Worm (Caenorhabditis elegans) whole organism, L4 larva: ENCODE data around the gene nstp-2.

Source experiments
- F10B5.3 ChIP-seq: sonication (generic microtip); optimal IDR thresholded peaks from 2 replicates; lab custom pipeline; 2016; ENCODE audit warnings: mild to moderate bottlenecking, missing genetic modification characterization, missing compliant biosample characterization
- F44E2.7 ChIP-seq: fragments of 200-800 bp; sonication (Bioruptor generic); IDR thresholded peaks from 2 replicates; pipeline ENCODE4 v2.1.2; 2022; ENCODE audit warnings: missing genetic modification characterization, missing compliant biosample characterization
- F49E8.2 ChIP-seq: sonication (generic microtip); optimal IDR thresholded peaks from 2 replicates; lab custom pipeline; 2016; ENCODE audit warnings: missing compliant biosample characterization, mild to moderate bottlenecking, missing genetic modification characterization, borderline replicate concordance
- T20F7.1 ChIP-seq: fragments of 200-800 bp; sonication (Bioruptor generic); optimal IDR thresholded peaks from 2 replicates; lab custom pipeline; 2018; ENCODE audit warnings: mild to moderate bottlenecking, missing genetic modification characterization, missing compliant biosample characterization
- T26A8.4 ChIP-seq: fragments of 200-800 bp; sonication (Bioruptor generic); IDR thresholded peaks from 2 replicates; pipeline ENCODE4 v1.3.6; 2022; ENCODE audit warnings: missing genetic modification characterization, missing compliant biosample characterization
- Y5F2A.4 ChIP-seq: fragments of 200-800 bp; sonication (Bioruptor generic); optimal IDR thresholded peaks from 2 replicates; lab custom pipeline; 2018; ENCODE audit warnings: mild to moderate bottlenecking, missing genetic modification characterization, missing compliant biosample characterization
- ZK546.5 ChIP-seq, 2 experiments: sonication (generic microtip); optimal IDR thresholded peaks; 2 replicates each; lab custom pipeline; 2017; ENCODE audit warnings: missing biosample characterization in 2 of 2, missing genetic modification characterization in 2 of 2
- ama-1 ChIP-seq: fragments of 150-350 bp; optimal IDR thresholded peaks from 2 replicates; lab custom pipeline; 2014; ENCODE audit warnings: inconsistent platforms, mixed read lengths
- attf-4 ChIP-seq: sonication (generic microtip); optimal IDR thresholded peaks from 3 replicates; lab custom pipeline; 2017; ENCODE audit warnings: missing biosample characterization, missing genetic modification characterization
- ceh-62 ChIP-seq: sonication (generic microtip); optimal IDR thresholded peaks from 2 replicates; lab custom pipeline; 2017; ENCODE audit warnings: missing biosample characterization, missing genetic modification characterization
- ceh-82 ChIP-seq: sonication (generic microtip); optimal IDR thresholded peaks from 2 replicates; lab custom pipeline; 2017; ENCODE audit warnings: missing biosample characterization, missing genetic modification characterization
- ctbp-1 ChIP-seq: fragments of 200-800 bp; sonication (Bioruptor generic); IDR thresholded peaks from 2 replicates; pipeline ENCODE4 v1.3.6; 2022; ENCODE audit warnings: missing genetic modification reagents, missing genetic modification characterization, missing compliant biosample characterization
- daf-16 ChIP-seq, 3 experiments: sonication (generic microtip); optimal IDR thresholded peaks; 2 replicates each; lab custom pipeline; 2016 to 2017; ENCODE audit warnings: missing genetic modification characterization in 3 of 3, missing genetic modification reagents in 3 of 3, mild to moderate bottlenecking in 2 of 3, missing compliant biosample characterization in 2 of 3, missing biosample characterization in 1 of 3, moderate library complexity in 1 of 3
- daf-8 ChIP-seq: fragments of 200-800 bp; sonication (Bioruptor generic); IDR thresholded peaks from 2 replicates; pipeline ENCODE4 v1.3.6; 2022; ENCODE audit warnings: missing genetic modification characterization, missing compliant biosample characterization
- dmd-6 ChIP-seq: fragments of 200-800 bp; sonication (Bioruptor generic); IDR thresholded peaks from 2 replicates; pipeline ENCODE4 v1.3.6; 2022; ENCODE audit warnings: missing genetic modification reagents, missing genetic modification characterization, missing compliant biosample characterization
- dmd-8 ChIP-seq: fragments of 200-800 bp; sonication (Bioruptor generic); IDR thresholded peaks from 2 replicates; pipeline ENCODE4 v1.3.6; 2022; ENCODE audit warnings: missing genetic modification characterization, missing compliant biosample characterization
- duxl-1 ChIP-seq: sonication (generic microtip); optimal IDR thresholded peaks from 2 replicates; lab custom pipeline; 2016; ENCODE audit warnings: mild to moderate bottlenecking, missing genetic modification characterization, moderate library complexity, missing compliant biosample characterization; ENCODE audit not compliant: poor library complexity
- egl-27 ChIP-seq: sonication (generic microtip); optimal IDR thresholded peaks from 3 replicates; lab custom pipeline; 2017; ENCODE audit warnings: missing biosample characterization, missing genetic modification reagents, missing genetic modification characterization
- fkh-10 ChIP-seq: fragments of 150-350 bp; optimal IDR thresholded peaks from 2 replicates; lab custom pipeline; 2014; ENCODE audit warnings: missing biosample characterization, missing genetic modification reagents, missing genetic modification characterization
- gei-8 ChIP-seq: fragments of 200-800 bp; sonication (Bioruptor generic); optimal IDR thresholded peaks from 2 replicates; lab custom pipeline; 2018; ENCODE audit warnings: mild to moderate bottlenecking, missing genetic modification characterization, missing compliant biosample characterization
- hlh-11 ChIP-seq: fragments of 200-800 bp; sonication (Bioruptor generic); optimal IDR thresholded peaks from 2 replicates; lab custom pipeline; 2018; ENCODE audit warnings: mild to moderate bottlenecking, missing genetic modification characterization, missing compliant biosample characterization
- hmg-1.1 ChIP-seq: fragments of 200-800 bp; sonication (Bioruptor generic); IDR thresholded peaks from 2 replicates; pipeline ENCODE4 v1.3.6; 2022; ENCODE audit warnings: missing genetic modification reagents, missing genetic modification characterization, missing compliant biosample characterization
- lin-13 ChIP-seq: fragments of 150-350 bp; optimal IDR thresholded peaks from 2 replicates; lab custom pipeline; 2014; ENCODE audit warnings: missing biosample characterization, missing genetic modification reagents, missing genetic modification characterization
- lin-15B ChIP-seq: fragments of 150-350 bp; sonication (generic microtip); optimal IDR thresholded peaks from 3 replicates; lab custom pipeline; 2014; ENCODE audit warnings: missing biosample characterization, missing genetic modification characterization
- lin-39 ChIP-seq: fragments of 150-350 bp; optimal IDR thresholded peaks from 2 replicates; lab custom pipeline; 2014; ENCODE audit warnings: missing biosample characterization, missing genetic modification reagents, missing genetic modification characterization
- lir-3 ChIP-seq: sonication (generic microtip); optimal IDR thresholded peaks from 2 replicates; lab custom pipeline; 2016; ENCODE audit warnings: mild to moderate bottlenecking, missing genetic modification characterization, missing compliant biosample characterization
- madf-9 ChIP-seq: fragments of 200-800 bp; sonication (Bioruptor generic); conservative IDR thresholded peaks from 2 replicates; pipeline ENCODE4 v1.3.6; 2022; ENCODE audit warnings: missing genetic modification reagents, missing genetic modification characterization, missing compliant biosample characterization
- mdl-1 ChIP-seq, 2 experiments: fragments of 150-350 bp in 1 of 2; sonication (generic microtip) in 1 of 2; optimal IDR thresholded peaks; 2 replicates each; lab custom pipeline; 2014 to 2017; ENCODE audit warnings: missing biosample characterization in 2 of 2, missing genetic modification characterization in 2 of 2
- mep-1 ChIP-seq: fragments of 150-350 bp; sonication (generic microtip); optimal IDR thresholded peaks from 3 replicates; lab custom pipeline; 2014; ENCODE audit warnings: missing biosample characterization, missing genetic modification characterization
- mes-2 ChIP-seq: sonication (generic microtip); optimal IDR thresholded peaks from 2 replicates; lab custom pipeline; 2016; ENCODE audit warnings: missing genotype, mild to moderate bottlenecking, missing genetic modification characterization, missing compliant biosample characterization; ENCODE audit not compliant: poor library complexity, severe bottlenecking
- mxl-2 ChIP-seq: fragments of 200-800 bp; sonication (Bioruptor generic); conservative IDR thresholded peaks from 2 replicates; pipeline ENCODE4 v1.3.6; 2022; ENCODE audit warnings: missing genetic modification reagents, missing genetic modification characterization, missing compliant biosample characterization
- nhr-102 ChIP-seq: sonication (generic microtip); optimal IDR thresholded peaks from 2 replicates; lab custom pipeline; 2016; ENCODE audit warnings: mild to moderate bottlenecking, missing genetic modification characterization, moderate library complexity, missing compliant biosample characterization
- nhr-111 ChIP-seq: fragments of 200-800 bp; sonication (Bioruptor generic); optimal IDR thresholded peaks from 2 replicates; lab custom pipeline; 2018; ENCODE audit warnings: mild to moderate bottlenecking, missing genetic modification characterization, missing compliant biosample characterization
- nhr-28 ChIP-seq: fragments of 150-350 bp; optimal IDR thresholded peaks from 2 replicates; lab custom pipeline; 2014; ENCODE audit warnings: missing biosample characterization, missing genetic modification characterization
- nhr-41 ChIP-seq: fragments of 200-800 bp; sonication (Bioruptor generic); IDR thresholded peaks from 2 replicates; pipeline ENCODE4 v1.3.6; 2022; ENCODE audit warnings: missing genetic modification reagents, missing genetic modification characterization, missing compliant biosample characterization
- nhr-42 ChIP-seq: fragments of 200-800 bp; sonication (Bioruptor generic); IDR thresholded peaks from 2 replicates; pipeline ENCODE4 v1.3.6; 2022; ENCODE audit warnings: missing genetic modification characterization, missing compliant biosample characterization
- nhr-48 ChIP-seq: sonication (generic microtip); optimal IDR thresholded peaks from 2 replicates; lab custom pipeline; 2016; ENCODE audit warnings: mild to moderate bottlenecking, missing genetic modification characterization, missing compliant biosample characterization
- nhr-6 ChIP-seq: fragments of 150-350 bp; optimal IDR thresholded peaks from 2 replicates; lab custom pipeline; 2014; ENCODE audit warnings: missing biosample characterization, missing genetic modification characterization
- nhr-77 ChIP-seq: fragments of 150-350 bp; optimal IDR thresholded peaks from 2 replicates; lab custom pipeline; 2014; ENCODE audit warnings: missing biosample characterization, missing genetic modification characterization
- pha-4 ChIP-seq, 2 experiments: fragments of 150-350 bp in 1 of 2; fragments of 200-800 bp in 1 of 2; sonication (Bioruptor generic) in 1 of 2; IDR thresholded peaks in 1 of 2; optimal IDR thresholded peaks in 1 of 2; 2 replicates each; pipeline versions ENCODE4 v1.3.6 to Lab custom; 2014 to 2022; ENCODE audit warnings: missing genetic modification characterization in 2 of 2, missing genetic modification reagents in 2 of 2, missing biosample characterization in 1 of 2, missing compliant biosample characterization in 1 of 2
- rbr-2 ChIP-seq: sonication (generic microtip); optimal IDR thresholded peaks from 2 replicates; lab custom pipeline; 2016; ENCODE audit warnings: missing genotype, missing genetic modification characterization, missing compliant biosample characterization
- saeg-2 ChIP-seq: fragments of 200-800 bp; sonication (Bioruptor generic); IDR thresholded peaks from 2 replicates; pipeline ENCODE4 v1.3.6; 2022; ENCODE audit warnings: missing genetic modification reagents, missing genetic modification characterization, missing compliant biosample characterization
- snpc-1.2 ChIP-seq: fragments of 200-800 bp; sonication (Bioruptor generic); IDR thresholded peaks from 2 replicates; pipeline ENCODE4 v1.3.6; 2022; ENCODE audit warnings: missing genetic modification reagents, missing genetic modification characterization, missing compliant biosample characterization
- snpc-4 ChIP-seq: fragments of 150-350 bp; optimal IDR thresholded peaks from 2 replicates; lab custom pipeline; 2014; ENCODE audit warnings: missing biosample characterization, missing genetic modification characterization
- tag-97 ChIP-seq: fragments of 200-800 bp; sonication (Bioruptor generic); IDR thresholded peaks from 2 replicates; pipeline ENCODE4 v1.3.6; 2022; ENCODE audit warnings: missing genetic modification characterization, missing compliant biosample characterization
- unc-130 ChIP-seq: sonication (generic microtip); optimal IDR thresholded peaks from 2 replicates; lab custom pipeline; 2016; ENCODE audit warnings: missing genetic modification reagents, missing genetic modification characterization, missing compliant biosample characterization
- vab-7 ChIP-seq: fragments of 200-800 bp; sonication (Bioruptor generic); IDR thresholded peaks from 2 replicates; pipeline ENCODE4 v1.3.6; 2022; ENCODE audit warnings: missing genetic modification reagents, missing genetic modification characterization, missing compliant biosample characterization
- zag-1 ChIP-seq: fragments of 150-350 bp; optimal IDR thresholded peaks from 2 replicates; lab custom pipeline; 2014; ENCODE audit warnings: missing biosample characterization, missing genetic modification characterization
- zfp-3 ChIP-seq: fragments of 200-800 bp; sonication (Bioruptor generic); conservative IDR thresholded peaks from 2 replicates; pipeline ENCODE4 v1.3.6; 2022; ENCODE audit warnings: missing genetic modification reagents, missing genetic modification characterization, missing compliant biosample characterization

Gene nstp-2

DNA sequence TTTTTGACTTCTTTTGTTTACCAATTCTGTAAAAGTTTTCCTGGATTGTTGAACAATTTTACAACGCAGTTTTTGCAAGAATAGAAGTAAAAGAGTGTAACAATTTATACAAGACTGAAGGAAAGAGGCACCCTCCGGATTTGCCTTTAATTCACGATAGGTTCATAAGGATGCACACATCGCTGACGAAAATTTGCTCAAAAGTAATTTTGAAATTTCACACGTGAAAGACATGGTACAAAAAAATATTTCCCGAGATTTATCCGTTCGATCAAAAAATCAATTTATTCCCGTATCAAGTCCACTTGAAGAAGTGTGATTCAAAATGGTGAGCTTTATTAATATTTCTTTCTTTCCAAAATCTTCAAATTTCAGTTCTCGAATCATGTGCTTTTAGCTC is 28.1 kb downstream of the nstp-2 start, which contains the start of gene C43G2.3 (continued):
- TF ChIP-seq mdl-1 (tag; optimal IDR thresholded peaks at IDR 0.05; lab: Kevin White, UChicago) (no peak), nhr-48 (tag; lab: Kevin White, UChicago) (no peak), gei-8 (no peak), ZK546.5 (tag; optimal IDR thresholded peaks at IDR 0.05; lab: Kevin White, UChicago) (no peak)

DNA sequence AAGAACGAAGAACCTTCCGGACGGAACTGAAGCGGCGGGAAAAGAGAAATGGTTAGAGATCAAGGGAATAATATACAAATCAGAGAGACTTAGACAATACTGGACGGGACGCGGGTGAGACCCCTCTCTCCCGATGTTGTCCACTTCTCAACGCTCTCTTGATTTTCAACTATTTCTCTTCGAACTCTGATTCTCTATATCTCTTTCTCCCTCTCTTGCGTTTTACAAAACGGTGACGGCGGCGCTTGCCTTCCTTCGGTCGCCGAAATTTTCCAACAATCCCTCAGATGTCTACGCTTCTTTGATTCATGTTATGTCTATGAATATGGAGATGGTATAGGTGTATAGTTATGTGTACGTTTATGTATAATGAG is 29.3 kb downstream of the nstp-2 start:
- peak; percentile 65 for TF ChIP-seq mep-1 (tag; lab: Kevin White, UChicago)
- no peak for TF ChIP-seq tag-97 (GFP tag; lab: Robert Waterston, UW)
- peak; percentile 19; the same call in 1 of the 2 replicates for TF ChIP-seq dmd-6 (GFP tag; lab: Robert Waterston, UW)
- TF ChIP-seq nhr-28 (tag; lab: Kevin White, UChicago), result peak; percentile 67
- no peak for TF ChIP-seq duxl-1
- TF ChIP-seq fkh-10 (GFP tag; lab: Kevin White, UChicago), result no peak
- TF ChIP-seq nhr-77, result no peak
- TF ChIP-seq zag-1 (tag; lab: Kevin White, UChicago), result no peak
- TF ChIP-seq nhr-42 (GFP tag; lab: Robert Waterston, UW), result no peak
- TF ChIP-seq rbr-2 (tag; lab: Kevin White, UChicago), result no peak
- TF ChIP-seq hmg-1.1 (GFP tag; lab: Robert Waterston, UW), result peak; percentile 45
- no peak for TF ChIP-seq pha-4 (GFP tag; IDR thresholded peaks at IDR 0.05; lab: Robert Waterston, UW)
- peak; percentile 32 for TF ChIP-seq pha-4 (tag; optimal IDR thresholded peaks at IDR 0.05; lab: Kevin White, UChicago)
- no peak for TF ChIP-seq ceh-82 (tag; lab: Kevin White, UChicago)
- no peak for TF ChIP-seq vab-7 (GFP tag; lab: Robert Waterston, UW)
- TF ChIP-seq dmd-8 (GFP tag; lab: Robert Waterston, UW), result no peak
- peak; percentile 41 for TF ChIP-seq mes-2 (tag; lab: Kevin White, UChicago)
- no peak for TF ChIP-seq ceh-62 (tag; lab: Kevin White, UChicago)
- TF ChIP-seq nhr-48 (tag; lab: Kevin White, UChicago), result no peak
- TF ChIP-seq daf-8 (GFP tag; lab: Robert Waterston, UW), result no peak
- TF ChIP-seq T26A8.4, result 0 out of 2 replicates have a peak, but pooled peaks have one; percentile 13
- no peak for TF ChIP-seq F10B5.3
- peak; percentile 26 for TF ChIP-seq nhr-102 (tag; lab: Kevin White, UChicago)
- TF ChIP-seq hlh-11 (tag; lab: Kevin White, UChicago), result peak; percentile 81
- no peak for TF ChIP-seq F49E8.2 (tag; lab: Kevin White, UChicago)
- TF ChIP-seq nhr-6 (tag; lab: Kevin White, UChicago), result peak; percentile 30
- TF ChIP-seq lin-13 (GFP tag; lab: Kevin White, UChicago), result peak; percentile 16
- no peak for TF ChIP-seq attf-4 (tag; lab: Kevin White, UChicago)
- peak in 1 of 2 experiments; percentile 36 for TF ChIP-seq mdl-1 (tag; optimal IDR thresholded peaks at IDR 0.05; lab: Kevin White, UChicago)
- no peak for TF ChIP-seq lin-15B (tag; lab: Kevin White, UChicago)
- TF ChIP-seq ctbp-1 (GFP tag; lab: Robert Waterston, UW), result no peak
- TF ChIP-seq saeg-2, result no peak
- no peak for TF ChIP-seq nhr-111
- no peak for TF ChIP-seq ama-1 (lab: Kevin White, UChicago)
- TF ChIP-seq F44E2.7, result no peak
- no peak for TF ChIP-seq snpc-4 (tag; lab: Kevin White, UChicago)
- TF ChIP-seq unc-130, result no peak
- no peak for TF ChIP-seq lin-39 (tag; lab: Kevin White, UChicago)
- no peak for TF ChIP-seq T20F7.1 (GFP tag; lab: Kevin White, UChicago)
- TF ChIP-seq snpc-1.2 (GFP tag; lab: Robert Waterston, UW), result no peak
- no peak for TF ChIP-seq Y5F2A.4
- TF ChIP-seq zfp-3 (GFP tag; lab: Robert Waterston, UW), result no peak
- TF ChIP-seq nhr-41 (GFP tag; lab: Robert Waterston, UW), result no peak
- no peak for TF ChIP-seq lir-3 (tag; lab: Kevin White, UChicago)
- TF ChIP-seq madf-9 (GFP tag; lab: Robert Waterston, UW), result peak; percentile 49; the same call in 1 of the 2 replicates
- TF ChIP-seq egl-27 (tag; lab: Kevin White, UChicago), result no peak
- TF ChIP-seq daf-16 (GFP tag; optimal IDR thresholded peaks at IDR 0.05; lab: Kevin White, UChicago), result peak in 1 of 2 experiments; percentile 1
- TF ChIP-seq daf-16 (tag; optimal IDR thresholded peaks at IDR 0.05; lab: Kevin White, UChicago), result peak; percentile 67
- no peak for TF ChIP-seq mxl-2
- no peak for TF ChIP-seq gei-8
